Fruit fly (Drosophila melanogaster) whole organism, embryonic: ENCODE measurements around the gene CG10301.

Source experiments
- Asciz ChIP-seq: fragments of 200-800 bp; sonication (Bioruptor generic); optimal IDR thresholded peaks from 2 replicates; lab custom pipeline; 2017; ENCODE audit warnings: missing biosample characterization, mild to moderate bottlenecking, missing genetic modification characterization, missing genetic modification reagents
- B-H2 ChIP-seq: fragments of 200-800 bp; sonication (Bioruptor generic); optimal IDR thresholded peaks from 2 replicates; lab custom pipeline; 2018; ENCODE audit warnings: missing biosample characterization, mild to moderate bottlenecking, missing genetic modification characterization
- Blimp-1 ChIP-seq: fragments of 200-800 bp; sonication (Bioruptor generic); optimal IDR thresholded peaks from 3 replicates; lab custom pipeline; 2018; ENCODE audit warnings: missing biosample characterization, missing genetic modification characterization, mild to moderate bottlenecking, moderate library complexity, missing genetic modification reagents
- CG11695 ChIP-seq: fragments of 200-800 bp; sonication (Bioruptor generic); IDR thresholded peaks from 3 replicates; pipeline ENCODE4 v1.3.6; 2022; ENCODE audit warnings: missing biosample characterization, missing genetic modification characterization
- CG14965 ChIP-seq: fragments of 200-800 bp; sonication (Bioruptor generic); optimal IDR thresholded peaks from 2 replicates; lab custom pipeline; 2016; ENCODE audit warnings: missing biosample characterization, missing genetic modification characterization, borderline replicate concordance
- CG15073 ChIP-seq: fragments of 200-800 bp; sonication (Bioruptor generic); optimal IDR thresholded peaks from 2 replicates; lab custom pipeline; 2016; ENCODE audit warnings: missing biosample characterization, missing genetic modification characterization
- CG1603 ChIP-seq: fragments of 200-800 bp; sonication (Bioruptor generic); optimal IDR thresholded peaks from 2 replicates; lab custom pipeline; 2019; ENCODE audit warnings: missing biosample characterization, mild to moderate bottlenecking, missing genetic modification characterization, moderate library complexity
- CG16779 ChIP-seq: fragments of 200-800 bp; sonication (Bioruptor generic); IDR thresholded peaks from 2 replicates; pipeline ENCODE4 v1.3.6; 2022; ENCODE audit warnings: missing biosample characterization, missing genetic modification characterization
- CG17612 ChIP-seq: fragments of 200-800 bp; sonication (Bioruptor generic); IDR thresholded peaks from 2 replicates; pipeline ENCODE4 v1.3.6; 2022; ENCODE audit warnings: missing biosample characterization, missing genetic modification characterization
- CG1792 ChIP-seq: fragments of 200-800 bp; sonication (Bioruptor generic); optimal IDR thresholded peaks from 2 replicates; lab custom pipeline; 2016; ENCODE audit warnings: missing biosample characterization, missing genetic modification characterization
- CG2678 ChIP-seq: fragments of 200-800 bp; sonication (Bioruptor generic); optimal IDR thresholded peaks from 3 replicates; lab custom pipeline; 2019; ENCODE audit warnings: missing biosample characterization, mild to moderate bottlenecking, missing genetic modification characterization, moderate library complexity
- CG30431 ChIP-seq: fragments of 200-800 bp; sonication (Bioruptor generic); optimal IDR thresholded peaks from 2 replicates; lab custom pipeline; 2017; ENCODE audit warnings: missing biosample characterization, missing genetic modification characterization
- CG31388 ChIP-seq: fragments of 200-800 bp; sonication (Bioruptor generic); optimal IDR thresholded peaks from 2 replicates; lab custom pipeline; 2016; ENCODE audit warnings: missing biosample characterization, missing genetic modification characterization
- CG3281 ChIP-seq: fragments of 200-800 bp; sonication (Bioruptor generic); optimal IDR thresholded peaks from 3 replicates; lab custom pipeline; 2017; ENCODE audit warnings: missing biosample characterization, mild to moderate bottlenecking, missing genetic modification characterization
- CG3995 ChIP-seq: fragments of 200-800 bp; sonication (Bioruptor generic); optimal IDR thresholded peaks from 3 replicates; lab custom pipeline; 2016; ENCODE audit warnings: missing biosample characterization, missing genetic modification characterization
- CG4730 ChIP-seq: fragments of 200-800 bp; sonication (Bioruptor generic); IDR thresholded peaks from 2 replicates; pipeline ENCODE4 v1.3.6; 2022; ENCODE audit warnings: missing biosample characterization, missing genetic modification characterization
- CG6689 ChIP-seq: fragments of 200-800 bp; sonication (Bioruptor generic); IDR thresholded peaks from 2 replicates; pipeline ENCODE4 v1.3.6; 2022; ENCODE audit warnings: missing biosample characterization, missing genetic modification characterization
- CG9817 ChIP-seq: fragments of 200-800 bp; sonication (Bioruptor generic); optimal IDR thresholded peaks from 2 replicates; lab custom pipeline; 2018; ENCODE audit warnings: missing biosample characterization, mild to moderate bottlenecking, missing genetic modification characterization, moderate library complexity
- CkIIα-i1 ChIP-seq: fragments of 200-800 bp; sonication (Bioruptor generic); IDR thresholded peaks from 2 replicates; pipeline ENCODE4 v1.3.6; 2022; ENCODE audit warnings: missing biosample characterization, missing genetic modification characterization
- Dref ChIP-seq: fragments of 200-800 bp; sonication (Bioruptor generic); IDR thresholded peaks from 2 replicates; pipeline ENCODE4 v1.3.6; 2022; ENCODE audit warnings: missing biosample characterization, missing genetic modification characterization
- Fer1 ChIP-seq: fragments of 200-800 bp; sonication (Bioruptor generic); optimal IDR thresholded peaks from 2 replicates; lab custom pipeline; 2017; ENCODE audit warnings: missing biosample characterization, mild to moderate bottlenecking, missing genetic modification characterization
- Gug ChIP-seq: fragments of 200-800 bp; sonication (Bioruptor generic); IDR thresholded peaks from 4 replicates; pipeline ENCODE4 v1.3.6; 2022; ENCODE audit warnings: missing biosample characterization, missing genetic modification characterization
- HLH54F ChIP-seq: fragments of 200-800 bp; sonication (Bioruptor generic); optimal IDR thresholded peaks from 3 replicates; lab custom pipeline; 2016; ENCODE audit warnings: missing biosample characterization, missing genetic modification characterization
- Hand ChIP-seq: fragments of 200-800 bp; sonication (Bioruptor generic); optimal IDR thresholded peaks from 2 replicates; lab custom pipeline; 2017; ENCODE audit warnings: mild to moderate bottlenecking, missing biosample characterization, missing genetic modification reagents, missing genetic modification characterization
- Lhr ChIP-seq: fragments of 200-800 bp; sonication (Bioruptor generic); optimal IDR thresholded peaks from 3 replicates; lab custom pipeline; 2017; ENCODE audit warnings: mild to moderate bottlenecking, missing biosample characterization, missing genetic modification reagents, missing genetic modification characterization
- Nf-YA ChIP-seq: fragments of 200-800 bp; sonication (Bioruptor generic); IDR thresholded peaks from 2 replicates; pipeline ENCODE4 v1.3.6; 2022; ENCODE audit warnings: missing biosample characterization, missing genetic modification characterization
- Nf-YB ChIP-seq: fragments of 200-800 bp; sonication (Bioruptor generic); optimal IDR thresholded peaks from 3 replicates; lab custom pipeline; 2019; ENCODE audit warnings: missing biosample characterization, mild to moderate bottlenecking, missing genetic modification characterization, moderate library complexity
- YL-1 ChIP-seq: fragments of 200-800 bp; sonication (Bioruptor generic); optimal IDR thresholded peaks from 3 replicates; lab custom pipeline; 2017; ENCODE audit warnings: missing biosample characterization, mild to moderate bottlenecking, missing genetic modification characterization
- ac ChIP-seq: fragments of 200-800 bp; sonication (Bioruptor generic); optimal IDR thresholded peaks from 3 replicates; lab custom pipeline; 2017; ENCODE audit warnings: missing biosample characterization, mild to moderate bottlenecking, missing genetic modification characterization
- cad ChIP-seq: fragments of >200 bp; optimal IDR thresholded peaks from 2 replicates; lab custom pipeline; 2017; ENCODE audit warnings: missing biosample characterization, missing genetic modification characterization
- croc ChIP-seq: fragments of 200-800 bp; sonication (Bioruptor generic); conservative IDR thresholded peaks from 3 replicates; pipeline ENCODE4 v1.3.6; 2022; ENCODE audit warnings: missing biosample characterization, missing genetic modification characterization
- cwo ChIP-seq: fragments of 200-800 bp; sonication (Bioruptor generic); optimal IDR thresholded peaks from 3 replicates; lab custom pipeline; 2017; ENCODE audit warnings: missing biosample characterization, missing genetic modification characterization, mild to moderate bottlenecking, moderate library complexity, missing genetic modification reagents
- da ChIP-seq: fragments of 200-800 bp; sonication (Bioruptor generic); optimal IDR thresholded peaks from 2 replicates; lab custom pipeline; 2016; ENCODE audit warnings: missing biosample characterization, missing genetic modification characterization
- dati ChIP-seq: fragments of 200-800 bp; sonication (Bioruptor generic); IDR thresholded peaks from 2 replicates; pipeline ENCODE4 v1.3.6; 2022; ENCODE audit warnings: missing biosample characterization, missing genetic modification characterization
- emc ChIP-seq: fragments of 200-800 bp; sonication (Bioruptor generic); optimal IDR thresholded peaks from 2 replicates; lab custom pipeline; 2016; ENCODE audit warnings: missing biosample characterization, missing genetic modification characterization
- eyg ChIP-seq: fragments of 200-800 bp; sonication (Bioruptor generic); optimal IDR thresholded peaks from 3 replicates; lab custom pipeline; 2016; ENCODE audit warnings: missing biosample characterization, missing genetic modification characterization
- gem ChIP-seq: fragments of 200-800 bp; sonication (Bioruptor generic); optimal IDR thresholded peaks from 2 replicates; lab custom pipeline; 2019; ENCODE audit warnings: missing biosample characterization, mild to moderate bottlenecking, missing genetic modification characterization, moderate library complexity
- hth ChIP-seq: fragments of >200 bp; optimal IDR thresholded peaks from 2 replicates; lab custom pipeline; 2017; ENCODE audit warnings: inconsistent platforms
- insv ChIP-seq, 2 experiments: fragments of 200-800 bp; sonication (Bioruptor generic); optimal IDR thresholded peaks; 3 replicates each; lab custom pipeline; 2016 to 2018; ENCODE audit warnings: missing biosample characterization in 2 of 2, missing genetic modification characterization in 2 of 2
- lmd ChIP-seq: fragments of 200-800 bp; sonication (Bioruptor generic); IDR thresholded peaks from 2 replicates; pipeline ENCODE4 v1.3.6; 2022; ENCODE audit warnings: missing biosample characterization, missing genetic modification characterization
- mirr ChIP-seq: fragments of 200-800 bp; sonication (Bioruptor generic); optimal IDR thresholded peaks from 3 replicates; lab custom pipeline; 2018; ENCODE audit warnings: missing biosample characterization, mild to moderate bottlenecking, missing genetic modification characterization
- nerfin-2 ChIP-seq: fragments of 200-800 bp; sonication (Bioruptor generic); IDR thresholded peaks from 2 replicates; pipeline ENCODE4 v1.3.6; 2022; ENCODE audit warnings: missing biosample characterization, missing genetic modification characterization; ENCODE audit not compliant: partially characterized antibody
- run ChIP-seq: fragments of 200-800 bp; sonication (Bioruptor generic); optimal IDR thresholded peaks from 3 replicates; lab custom pipeline; 2018; ENCODE audit warnings: missing biosample characterization, mild to moderate bottlenecking, missing genetic modification characterization
- schlank ChIP-seq: fragments of 200-800 bp; sonication (Bioruptor generic); optimal IDR thresholded peaks from 2 replicates; lab custom pipeline; 2018; ENCODE audit warnings: missing biosample characterization, mild to moderate bottlenecking, missing genetic modification characterization
- scrt ChIP-seq: fragments of 200-800 bp; sonication (Bioruptor generic); optimal IDR thresholded peaks from 2 replicates; lab custom pipeline; 2018; ENCODE audit warnings: missing biosample characterization, mild to moderate bottlenecking, missing genetic modification characterization, moderate library complexity
- sima ChIP-seq: fragments of 200-800 bp; sonication (Bioruptor generic); optimal IDR thresholded peaks from 2 replicates; lab custom pipeline; 2016; ENCODE audit warnings: missing biosample characterization, missing genetic modification characterization
- stc ChIP-seq: fragments of 200-800 bp; sonication (Bioruptor generic); IDR thresholded peaks from 2 replicates; pipeline ENCODE4 v1.3.6; 2022; ENCODE audit warnings: missing biosample characterization, missing genetic modification characterization
- tio ChIP-seq: fragments of 200-800 bp; sonication (Bioruptor generic); optimal IDR thresholded peaks from 2 replicates; lab custom pipeline; 2017; ENCODE audit warnings: missing biosample characterization, missing genetic modification characterization, inconsistent platforms
- vfl ChIP-seq: fragments of 200-800 bp; sonication (Bioruptor generic); optimal IDR thresholded peaks from 2 replicates; lab custom pipeline; 2016; ENCODE audit warnings: missing biosample characterization, missing genetic modification characterization

The CG10301 gene

dm6 chr3R:23678349-23679193 lies 31.4 kb upstream of the CG10301 start, which contains the start of gene GILT2 (continued):
- peak; percentile 44 for TF ChIP-seq CG1792 (GFP tag; lab: Kevin White, UChicago)
- peak; percentile 95 for TF ChIP-seq lmd (GFP tag; lab: Robert Waterston, UW)
- peak; percentile 79 for TF ChIP-seq dati (GFP tag; lab: Robert Waterston, UW)
- TF ChIP-seq sima: no peak
- TF ChIP-seq Hand (GFP tag; lab: Kevin White, UChicago): peak; percentile 88
- TF ChIP-seq CG15073: peak; percentile 15
- peak; percentile 77 for TF ChIP-seq Nf-YB (GFP tag; lab: Kevin White, UChicago)
- peak; percentile 57 for TF ChIP-seq ac (GFP tag; lab: Kevin White, UChicago)
- TF ChIP-seq YL-1 (GFP tag; lab: Kevin White, UChicago): peak; percentile 74
- no peak for TF ChIP-seq emc (GFP tag; lab: Kevin White, UChicago)
- TF ChIP-seq insv (GFP tag; optimal IDR thresholded peaks at IDR 0.05; lab: Kevin White, UChicago): peak in 1 of 2 experiments; percentile 76
- TF ChIP-seq CG1603: no peak
- peak; percentile 80 for TF ChIP-seq CG9817 (tag; lab: Kevin White, UChicago)
- TF ChIP-seq eyg: peak; percentile 29
- peak; percentile 94 for TF ChIP-seq Blimp-1 (GFP tag; lab: Kevin White, UChicago)
- peak; percentile 48 for TF ChIP-seq vfl
- peak; percentile 88 for TF ChIP-seq stc (GFP tag; lab: Robert Waterston, UW)
- TF ChIP-seq gem (tag; lab: Kevin White, UChicago): peak; percentile 94
- peak; percentile 88 for TF ChIP-seq CG4730 (GFP tag; lab: Robert Waterston, UW)
- peak; percentile 81 for TF ChIP-seq Gug (GFP tag; lab: Robert Waterston, UW)
- peak; percentile 94 for TF ChIP-seq Asciz (GFP tag; lab: Kevin White, UChicago)
- peak; percentile 76 for TF ChIP-seq CG31388 (GFP tag; lab: Kevin White, UChicago)
- peak; percentile 94 for TF ChIP-seq CG3281 (GFP tag; lab: Kevin White, UChicago)
- TF ChIP-seq nerfin-2 (GFP tag; lab: Robert Waterston, UW): no peak
- no peak for TF ChIP-seq Dref (GFP tag; lab: Robert Waterston, UW)
- TF ChIP-seq CG3995 (GFP tag; lab: Kevin White, UChicago): peak; percentile 42
- TF ChIP-seq croc (GFP tag; lab: Robert Waterston, UW): peak; percentile 89
- peak; percentile 93 for TF ChIP-seq CG6689 (GFP tag; lab: Robert Waterston, UW)
- peak; percentile 3 for TF ChIP-seq mirr (GFP tag; lab: Kevin White, UChicago)
- peak; percentile 84 for TF ChIP-seq Nf-YA (GFP tag; lab: Robert Waterston, UW)
- TF ChIP-seq Lhr (GFP tag; lab: Kevin White, UChicago): peak; percentile 59
- TF ChIP-seq Fer1: peak; percentile 95
- TF ChIP-seq CG17612 (GFP tag; lab: Robert Waterston, UW): peak; percentile 73; the same call in 1 of the 2 replicates
- TF ChIP-seq HLH54F (GFP tag; lab: Kevin White, UChicago): peak; percentile 46
- TF ChIP-seq B-H2 (GFP tag; lab: Kevin White, UChicago): peak; percentile 87
- TF ChIP-seq scrt (GFP tag; lab: Kevin White, UChicago): peak; percentile 82
- peak; percentile 77 for TF ChIP-seq tio
- peak; percentile 90 for TF ChIP-seq CG11695 (GFP tag; lab: Robert Waterston, UW)
- peak; percentile 96 for TF ChIP-seq CG2678
- TF ChIP-seq CG16779: 0 out of 2 replicates have a peak, but pooled peaks have one; percentile 32
- TF ChIP-seq schlank (tag; lab: Kevin White, UChicago): peak; percentile 53
- no peak for TF ChIP-seq hth
- TF ChIP-seq cwo (GFP tag; lab: Kevin White, UChicago): peak; percentile 91
- TF ChIP-seq da (GFP tag; lab: Kevin White, UChicago): peak; percentile 16
- TF ChIP-seq cad (GFP tag; lab: Kevin White, UChicago): no peak
- peak; percentile 85 for TF ChIP-seq CG30431
- TF ChIP-seq CG14965 (GFP tag; lab: Kevin White, UChicago): no peak
- TF ChIP-seq CkIIα-i1: peak; percentile 45; the same call in 1 of the 2 replicates
- peak; percentile 83 for TF ChIP-seq run (tag; lab: Kevin White, UChicago)
